Worm (Caenorhabditis elegans) whole organism, young adult: ENCODE data around the gene sqst-5.
"Not testable (repeated sequence)": the region's sequence is repeated elsewhere in the genome, so short reads cannot be mapped to it uniquely, and the experiment has no call there.

Experiments used
- B0035.1 ChIP-seq: sonication (generic microtip); optimal IDR thresholded peaks from 2 replicates; lab custom pipeline; 2016; ENCODE audit warnings: missing genetic modification characterization, mild to moderate bottlenecking, missing compliant biosample characterization, missing genotype, missing genetic modification reagents
- B0261.1 ChIP-seq: sonication (generic microtip); optimal IDR thresholded peaks from 2 replicates; lab custom pipeline; 2016; ENCODE audit warnings: mild to moderate bottlenecking, missing genetic modification characterization, moderate library complexity, missing compliant biosample characterization
- C17E4.6 ChIP-seq: fragments of 200-800 bp; sonication (Bioruptor generic); IDR thresholded peaks from 2 replicates; pipeline ENCODE4 v1.3.6; 2022; ENCODE audit warnings: missing genetic modification reagents, missing genetic modification characterization, missing compliant biosample characterization
- F10E7.11 ChIP-seq: sonication (generic microtip); optimal IDR thresholded peaks from 2 replicates; lab custom pipeline; 2017; ENCODE audit warnings: mild to moderate bottlenecking, missing genetic modification characterization, moderate library complexity, missing compliant biosample characterization
- F57C9.4 ChIP-seq: sonication (generic microtip); optimal IDR thresholded peaks from 2 replicates; lab custom pipeline; 2017; ENCODE audit warnings: mild to moderate bottlenecking, missing genetic modification characterization, missing compliant biosample characterization
- Y56A3A.18 ChIP-seq: fragments of 200-800 bp; sonication (Bioruptor generic); IDR thresholded peaks from 2 replicates; pipeline ENCODE4 v1.3.6; 2022; ENCODE audit warnings: missing genetic modification reagents, missing genetic modification characterization, missing compliant biosample characterization
- Y95B8A.8 ChIP-seq: fragments of 200-800 bp; sonication (Bioruptor generic); IDR thresholded peaks from 2 replicates; pipeline ENCODE4 v1.3.6; 2022; ENCODE audit warnings: missing genetic modification reagents, missing genetic modification characterization, missing compliant biosample characterization
- ZK185.1 ChIP-seq: sonication (generic microtip); optimal IDR thresholded peaks from 2 replicates; lab custom pipeline; 2016; ENCODE audit warnings: mild to moderate bottlenecking, missing genetic modification characterization, missing compliant biosample characterization; ENCODE audit not compliant: poor library complexity, severe bottlenecking
- aptf-2 ChIP-seq: fragments of 200-800 bp; sonication (Bioruptor generic); conservative IDR thresholded peaks from 2 replicates; pipeline ENCODE4 v1.3.6; 2022; ENCODE audit warnings: missing genetic modification reagents, missing genetic modification characterization, missing compliant biosample characterization
- atf-7 ChIP-seq: sonication (generic microtip); optimal IDR thresholded peaks from 2 replicates; lab custom pipeline; 2017; ENCODE audit warnings: mild to moderate bottlenecking, missing genetic modification characterization, missing compliant biosample characterization
- attf-6 ChIP-seq: fragments of 200-800 bp; sonication (Bioruptor generic); IDR thresholded peaks from 2 replicates; pipeline ENCODE4 v1.3.6; 2022; ENCODE audit warnings: missing genetic modification reagents, missing genetic modification characterization, missing compliant biosample characterization
- bed-2 ChIP-seq: fragments of 200-800 bp; sonication (Bioruptor generic); IDR thresholded peaks from 2 replicates; pipeline ENCODE4 v1.3.6; 2022; ENCODE audit warnings: missing genetic modification reagents, missing genetic modification characterization, missing compliant biosample characterization
- cebp-2 ChIP-seq: fragments of 200-800 bp; sonication (Bioruptor generic); IDR thresholded peaks from 2 replicates; pipeline ENCODE4 v1.3.6; 2022; ENCODE audit warnings: missing genetic modification characterization, missing compliant biosample characterization
- ceh-79 ChIP-seq: sonication (generic microtip); optimal IDR thresholded peaks from 2 replicates; lab custom pipeline; 2017; ENCODE audit warnings: mild to moderate bottlenecking, missing genetic modification characterization, missing compliant biosample characterization
- ceh-91 ChIP-seq: fragments of 200-800 bp; sonication (Bioruptor generic); IDR thresholded peaks from 2 replicates; pipeline ENCODE4 v1.3.6; 2022; ENCODE audit warnings: missing genetic modification reagents, missing genetic modification characterization, missing compliant biosample characterization
- efl-1 ChIP-seq: fragments of 150-350 bp; optimal IDR thresholded peaks from 2 replicates; lab custom pipeline; 2014; ENCODE audit warnings: missing biosample characterization, missing genetic modification reagents, missing genetic modification characterization
- hlh-26 ChIP-seq: fragments of 200-800 bp; sonication (Bioruptor generic); conservative IDR thresholded peaks from 2 replicates; pipeline ENCODE4 v1.3.6; 2022; ENCODE audit warnings: missing genetic modification reagents, missing genetic modification characterization, missing compliant biosample characterization
- hmg-1.2 ChIP-seq: fragments of 200-800 bp; sonication (Bioruptor generic); IDR thresholded peaks from 2 replicates; pipeline ENCODE4 v1.3.6; 2022; ENCODE audit warnings: missing genetic modification reagents, missing genetic modification characterization, missing compliant biosample characterization
- hrde-1 ChIP-seq: sonication (generic microtip); optimal IDR thresholded peaks from 2 replicates; lab custom pipeline; 2016; ENCODE audit warnings: missing genetic modification characterization, mild to moderate bottlenecking, missing compliant biosample characterization, moderate library complexity, missing genotype, missing genetic modification reagents, borderline replicate concordance
- let-526 ChIP-seq: fragments of 200-800 bp; sonication (Bioruptor generic); IDR thresholded peaks from 2 replicates; pipeline ENCODE4 v1.3.6; 2022; ENCODE audit warnings: missing genetic modification reagents, missing genetic modification characterization, missing compliant biosample characterization
- lin-35 ChIP-seq, 3 experiments: fragments of 150-350 bp in 2 of 3; sonication (generic microtip) in 1 of 3; optimal IDR thresholded peaks; 2 replicates each; lab custom pipeline; 2014 to 2018; ENCODE audit warnings: missing biosample characterization in 3 of 3, missing genetic modification characterization in 3 of 3, missing genetic modification reagents in 3 of 3
- lsl-1 ChIP-seq: fragments of 200-800 bp; sonication (Bioruptor generic); optimal IDR thresholded peaks from 2 replicates; lab custom pipeline; 2018; ENCODE audit warnings: mild to moderate bottlenecking, missing genetic modification characterization, moderate library complexity, missing compliant biosample characterization
- madf-3 ChIP-seq: fragments of 200-800 bp; sonication (Bioruptor generic); IDR thresholded peaks from 2 replicates; pipeline ENCODE4 v1.3.6; 2022; ENCODE audit warnings: missing genetic modification reagents, missing genetic modification characterization, missing compliant biosample characterization
- madf-6 ChIP-seq: fragments of 200-800 bp; sonication (Bioruptor generic); IDR thresholded peaks from 2 replicates; pipeline ENCODE4 v1.3.6; 2022; ENCODE audit warnings: missing genetic modification reagents, missing genetic modification characterization, missing compliant biosample characterization
- mel-28 ChIP-seq: sonication (generic microtip); optimal IDR thresholded peaks from 2 replicates; lab custom pipeline; 2016; ENCODE audit warnings: borderline replicate concordance, mild to moderate bottlenecking, missing genetic modification characterization, missing compliant biosample characterization
- pbrm-1 ChIP-seq: fragments of 200-800 bp; sonication (Bioruptor generic); IDR thresholded peaks from 2 replicates; pipeline ENCODE4 v1.3.6; 2022; ENCODE audit warnings: missing genetic modification reagents, missing genetic modification characterization, missing compliant biosample characterization
- pha-4 ChIP-seq: fragments of 150-350 bp; sonication (generic microtip); optimal IDR thresholded peaks from 2 replicates; lab custom pipeline; 2014; ENCODE audit warnings: missing biosample characterization, missing genetic modification reagents, missing genetic modification characterization
- rec-8 ChIP-seq, 2 experiments: sonication (generic microtip); optimal IDR thresholded peaks; 2 replicates each; lab custom pipeline; 2016; ENCODE audit warnings: mild to moderate bottlenecking in 2 of 2, missing genetic modification characterization in 2 of 2, missing genetic modification reagents in 2 of 2, missing genotype in 2 of 2, missing biosample characterization in 1 of 2, missing compliant biosample characterization in 1 of 2, moderate library complexity in 1 of 2
- rpc-1 ChIP-seq, 2 experiments: fragments of 150-350 bp in 1 of 2; sonication (generic microtip) in 1 of 2; optimal IDR thresholded peaks; 2 replicates each; lab custom pipeline; 2014 to 2018; ENCODE audit warnings: missing biosample characterization in 1 of 2, missing genetic modification characterization in 1 of 2, missing genetic modification reagents in 1 of 2, missing genotype in 1 of 2
- sdz-38 ChIP-seq: sonication (generic microtip); optimal IDR thresholded peaks from 2 replicates; lab custom pipeline; 2016; ENCODE audit warnings: missing genotype, missing genetic modification characterization, missing compliant biosample characterization
- snpc-1.3 ChIP-seq: sonication (generic microtip); optimal IDR thresholded peaks from 2 replicates; lab custom pipeline; 2017; ENCODE audit warnings: missing genetic modification characterization, mild to moderate bottlenecking, missing compliant biosample characterization, antibody characterized with exemption, moderate library complexity, missing genotype, missing genetic modification reagents; ENCODE audit not compliant: insufficient read depth
- snpc-4 ChIP-seq, 5 experiments: fragments of 150-350 bp in 1 of 5; sonication (generic microtip) in 4 of 5; optimal IDR thresholded peaks; 2 replicates each; lab custom pipeline; 2014 to 2018; ENCODE audit warnings: missing genetic modification characterization in 5 of 5, missing biosample characterization in 3 of 5, antibody characterized with exemption in 2 of 5, mild to moderate bottlenecking in 2 of 5, missing compliant biosample characterization in 2 of 5, missing genotype in 2 of 5, moderate library complexity in 2 of 5, missing genetic modification reagents in 1 of 5
- unc-62 ChIP-seq: fragments of 150-350 bp; optimal IDR thresholded peaks from 2 replicates; lab custom pipeline; 2014; ENCODE audit warnings: missing biosample characterization, missing genetic modification reagents, missing genetic modification characterization
- xnd-1 ChIP-seq: sonication (generic microtip); optimal IDR thresholded peaks from 2 replicates; lab custom pipeline; 2016; ENCODE audit warnings: missing genotype, missing genetic modification reagents, missing genetic modification characterization, missing compliant biosample characterization
- ztf-26 ChIP-seq: sonication (generic microtip); optimal IDR thresholded peaks from 2 replicates; lab custom pipeline; 2017; ENCODE audit warnings: missing genetic modification characterization, missing compliant biosample characterization

The sqst-5 gene

ce11 chrIII:117857-118256, 29.6 kb downstream of the sqst-5 start:
- TF ChIP-seq ceh-79 (no peak), attf-6 (no peak), Y95B8A.8 (GFP tag; lab: Robert Waterston, UW) (no peak)

ce11 chrIII:117210-117609, 30.2 kb downstream of the sqst-5 start, which contains the start of gene C29F9.5:
TSS of gene C29F9.5 (plus strand) at chrIII:117510.
- no peak for TF ChIP-seq hrde-1
- no peak for TF ChIP-seq F57C9.4
- TF ChIP-seq C17E4.6: no peak
- TF ChIP-seq Y95B8A.8 (GFP tag; lab: Robert Waterston, UW): no peak
- no peak for TF ChIP-seq Y56A3A.18 (GFP tag; lab: Robert Waterston, UW)
- TF ChIP-seq rec-8 (tag; optimal IDR thresholded peaks at IDR 0.05; lab: Kevin White, UChicago): no peak
- no peak for TF ChIP-seq F10E7.11 (tag; lab: Kevin White, UChicago)
- no peak for TF ChIP-seq ceh-91 (GFP tag; lab: Robert Waterston, UW)
- TF ChIP-seq attf-6: no peak
- no peak for TF ChIP-seq hlh-26 (GFP tag; lab: Robert Waterston, UW)
- no peak for TF ChIP-seq madf-6 (GFP tag; lab: Robert Waterston, UW)
- no peak for TF ChIP-seq bed-2 (GFP tag; lab: Robert Waterston, UW)
- TF ChIP-seq efl-1 (GFP tag; lab: Kevin White, UChicago): no peak
- no peak for TF ChIP-seq rpc-1 (optimal IDR thresholded peaks at IDR 0.05; lab: Kevin White, UChicago)
- no peak for TF ChIP-seq rpc-1 (tag; optimal IDR thresholded peaks at IDR 0.05; lab: Kevin White, UChicago)
- TF ChIP-seq ztf-26 (tag; lab: Kevin White, UChicago): no peak

DNA sequence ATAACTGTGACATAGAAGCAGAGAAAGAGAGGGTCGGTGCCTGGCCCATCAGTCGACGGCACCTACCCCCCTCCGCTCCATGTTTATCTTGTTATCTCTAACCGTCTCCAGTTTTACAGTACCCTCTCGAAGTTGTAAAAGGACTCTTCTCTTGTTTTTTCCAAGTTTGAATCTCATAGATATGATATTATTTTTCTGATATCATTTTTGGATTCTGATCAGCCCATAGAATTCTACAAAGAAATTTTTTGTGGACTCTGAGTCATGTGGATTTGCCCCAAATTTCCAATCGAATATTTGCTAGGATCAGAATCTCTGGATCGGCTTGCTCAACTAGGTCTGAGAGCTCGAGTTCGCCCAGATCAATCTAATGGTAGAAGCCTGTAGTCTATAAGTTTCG, 32.8 kb downstream of the sqst-5 start, which contains the start of gene C29F9.6:
TSS of gene C29F9.6 (plus strand) at position 301 of the 400 bp plus-strand sequence.
- TF ChIP-seq B0035.1 (tag; lab: Kevin White, UChicago) (no peak), mel-28 (tag; lab: Kevin White, UChicago) (no peak), snpc-1.3 (tag; lab: Kevin White, UChicago) (no peak), lsl-1 (GFP tag; lab: Kevin White, UChicago) (no peak), F10E7.11 (tag; lab: Kevin White, UChicago) (no peak), madf-3 (GFP tag; lab: Robert Waterston, UW) (no peak), unc-62 (GFP tag; lab: Kevin White, UChicago) (no peak), bed-2 (GFP tag; lab: Robert Waterston, UW) (no peak), pha-4 (tag; lab: Kevin White, UChicago) (no peak), sdz-38 (tag; lab: Kevin White, UChicago) (no peak), lin-35 (GFP tag; optimal IDR thresholded peaks at IDR 0.05; lab: Kevin White, UChicago) (no peak), efl-1 (GFP tag; lab: Kevin White, UChicago) (no peak), hmg-1.2 (GFP tag; lab: Robert Waterston, UW) (no peak), pbrm-1 (GFP tag; lab: Robert Waterston, UW) (no peak), atf-7 (tag; lab: Kevin White, UChicago) (no peak), aptf-2 (GFP tag; lab: Robert Waterston, UW) (no peak), let-526 (GFP tag; lab: Robert Waterston, UW) (no peak), hrde-1 (no peak), xnd-1 (no peak), ZK185.1 (no peak)
- TF ChIP-seq, all 124 proteins: peak for 0

ce11 chrIII:98822-99221, 48.6 kb downstream of the sqst-5 start, which contains the start of gene C29F9.9:
TSS of gene C29F9.9 (minus strand) at chrIII:98922.
- TF ChIP-seq snpc-4 (GFP tag; optimal IDR thresholded peaks at IDR 0.05; lab: Kevin White, UChicago); snpc-4 (tag; optimal IDR thresholded peaks at IDR 0.05; lab: Kevin White, UChicago); B0261.1 (tag; lab: Kevin White, UChicago); cebp-2 (GFP tag; lab: Robert Waterston, UW): not testable (repeated sequence)
